Worm (Caenorhabditis elegans): ENCODE results near the gene T03G6.7.

T03G6.7 gene

DNA sequence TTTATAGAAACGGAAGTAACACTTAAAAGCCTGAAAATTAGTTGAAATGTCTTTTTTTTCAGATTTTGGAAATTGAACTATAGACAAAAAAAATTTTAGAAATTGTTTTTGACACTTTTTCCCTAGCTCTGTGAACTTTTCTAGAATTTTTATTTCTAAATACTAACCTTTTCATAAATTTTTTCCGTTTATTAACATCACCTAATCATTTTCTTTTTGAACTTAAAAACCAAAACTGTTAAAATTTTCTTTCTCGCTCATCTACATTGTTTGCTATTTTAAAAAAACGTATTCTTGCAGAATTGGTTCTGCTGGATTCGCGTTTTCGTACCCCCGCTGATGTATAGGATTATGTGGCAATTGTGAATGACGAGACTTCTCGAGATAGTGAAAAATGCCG is at the start of gene T03G6.7, which contains the start of gene nhr-40:
Gene T03G6.7 (plus strand): TSS at position 337 of the 400 bp plus-strand sequence.
Gene nhr-40 (plus strand): TSS at position 301 of the 400 bp plus-strand sequence.
- no peak for TF ChIP-seq npax-4 (tag; optimal IDR thresholded peaks at IDR 0.05)

- TF ChIP-seq madf-2 (tag; optimal IDR thresholded peaks at IDR 0.05) (no peak), gmeb-2 (tag; optimal IDR thresholded peaks at IDR 0.05) (no peak), hlh-6 (tag; optimal IDR thresholded peaks at IDR 0.05) (no peak), ceh-30 (tag; optimal IDR thresholded peaks at IDR 0.05) (no peak), ceh-45 (GFP tag; IDR thresholded peaks at IDR 0.05) (no peak), unc-3 (GFP tag; conservative IDR thresholded peaks at IDR 0.05) (no peak), unc-3 (tag; optimal IDR thresholded peaks at IDR 0.05) (no peak), ets-4 (tag; optimal IDR thresholded peaks at IDR 0.05) (no peak), ceh-34 (tag; optimal IDR thresholded peaks at IDR 0.05) (no peak), sdc-2 (tag; optimal IDR thresholded peaks at IDR 0.05) (no peak), pqm-1 (tag; optimal IDR thresholded peaks at IDR 0.05) (no peak), K02D7.2 (tag; optimal IDR thresholded peaks at IDR 0.05) (no peak), ceh-48 (tag; optimal IDR thresholded peaks at IDR 0.05) (no peak), npax-4 (tag; optimal IDR thresholded peaks at IDR 0.05) (no peak), hlh-13 (GFP tag; optimal IDR thresholded peaks at IDR 0.05) (no peak)
Measured at ce11 chrX:2544645-2545044, 49.2 kb upstream of the T03G6.7 start.

DNA sequence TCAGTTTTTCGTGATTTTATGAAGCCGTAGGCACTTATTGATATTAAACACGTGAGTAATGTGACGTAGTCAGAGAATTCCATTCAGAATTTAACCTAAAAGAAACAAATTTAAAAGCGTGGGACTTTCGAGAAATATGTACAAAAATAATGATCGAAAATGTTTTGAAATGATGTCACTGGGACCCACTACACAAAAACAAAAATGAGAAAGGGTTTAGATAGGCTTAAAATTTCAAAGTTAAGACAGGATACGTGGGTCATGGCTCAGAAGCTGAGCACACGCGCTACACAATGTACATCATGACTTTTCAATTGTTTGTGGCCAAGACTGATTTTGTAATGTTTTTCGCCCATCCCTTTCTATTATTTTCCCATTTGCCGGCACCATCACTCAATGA is 45.0 kb upstream of the T03G6.7 start, which contains the start of gene smvt-1:
Gene smvt-1 (minus strand): TSS at position 101 of the 400 bp plus-strand sequence.
- TF ChIP-seq tbx-2 (tag; optimal IDR thresholded peaks at IDR 0.05): no peak
- TF ChIP-seq nhr-232 (tag; optimal IDR thresholded peaks at IDR 0.05): no peak
- no peak for TF ChIP-seq ahr-1 (tag; optimal IDR thresholded peaks at IDR 0.05)
- TF ChIP-seq zip-5 (tag; optimal IDR thresholded peaks at IDR 0.05): no peak
- no peak for TF ChIP-seq nhr-11 (tag; optimal IDR thresholded peaks at IDR 0.05)
- TF ChIP-seq unc-86 (tag; optimal IDR thresholded peaks at IDR 0.05): no peak
- TF ChIP-seq rnt-1 (tag; optimal IDR thresholded peaks at IDR 0.05): no peak
- no peak for TF ChIP-seq dmd-4 (tag; optimal IDR thresholded peaks at IDR 0.05; ENCODE audit: borderline replicate concordance)
- no peak for TF ChIP-seq pros-1 (tag; optimal IDR thresholded peaks at IDR 0.05)
- no peak for TF ChIP-seq ttx-3 (tag; optimal IDR thresholded peaks at IDR 0.05)
- no peak for TF ChIP-seq hlh-30 (tag; optimal IDR thresholded peaks at IDR 0.05; ENCODE audit: insufficient read depth)

- TF ChIP-seq odd-2 (tag; optimal IDR thresholded peaks at IDR 0.05) (peak; percentile 51), rnt-1 (tag; optimal IDR thresholded peaks at IDR 0.05) (peak; percentile 84), che-1 (tag; optimal IDR thresholded peaks at IDR 0.05) (peak; percentile 86), mec-3 (tag; optimal IDR thresholded peaks at IDR 0.05; ENCODE audit: borderline replicate concordance) (no peak), T23F11.4 (GFP tag; optimal IDR thresholded peaks at IDR 0.05) (peak; percentile 83), ceh-9 (tag; optimal IDR thresholded peaks at IDR 0.05) (peak; percentile 64), sdc-2 (tag; optimal IDR thresholded peaks at IDR 0.05) (peak; percentile 84), ceh-6 (GFP tag; optimal IDR thresholded peaks at IDR 0.05) (peak; percentile 88), ceh-34 (tag; optimal IDR thresholded peaks at IDR 0.05) (peak; percentile 73), elt-4 (tag; optimal IDR thresholded peaks at IDR 0.05) (peak; percentile 75), ceh-19 (GFP tag; optimal IDR thresholded peaks at IDR 0.05) (peak; percentile 85), madf-2 (tag; optimal IDR thresholded peaks at IDR 0.05) (peak; percentile 85), ceh-2 (tag; optimal IDR thresholded peaks at IDR 0.05) (peak; percentile 47), hlh-13 (GFP tag; optimal IDR thresholded peaks at IDR 0.05) (peak; percentile 50), npax-4 (tag; optimal IDR thresholded peaks at IDR 0.05) (peak; percentile 47), lin-11 (tag; optimal IDR thresholded peaks at IDR 0.05) (peak; percentile 83), ama-1 (optimal IDR thresholded peaks at IDR 0.05) (no peak), Y22D7AL.16 (tag; optimal IDR thresholded peaks at IDR 0.05) (peak; percentile 75), tbx-7 (tag; optimal IDR thresholded peaks at IDR 0.05) (peak; percentile 50), ttx-3 (tag; optimal IDR thresholded peaks at IDR 0.05) (peak; percentile 79), sox-2 (GFP tag; IDR thresholded peaks at IDR 0.05) (peak; percentile 68), pax-1 (tag; optimal IDR thresholded peaks at IDR 0.05) (no peak), hlh-6 (tag; optimal IDR thresholded peaks at IDR 0.05) (peak; percentile 87), C08G9.2 (tag; optimal IDR thresholded peaks at IDR 0.05) (peak; percentile 78), unc-3 (GFP tag; conservative IDR thresholded peaks at IDR 0.05) (peak; percentile 82), unc-3 (tag; optimal IDR thresholded peaks at IDR 0.05) (peak; percentile 64), F13H6.1 (tag; optimal IDR thresholded peaks at IDR 0.05) (peak; percentile 54), ceh-24 (tag; optimal IDR thresholded peaks at IDR 0.05) (peak; percentile 56), nhr-232 (tag; optimal IDR thresholded peaks at IDR 0.05) (peak; percentile 80), ets-4 (tag; optimal IDR thresholded peaks at IDR 0.05) (peak; percentile 25), pros-1 (tag; optimal IDR thresholded peaks at IDR 0.05) (no peak), dmd-4 (tag; optimal IDR thresholded peaks at IDR 0.05; ENCODE audit: borderline replicate concordance) (peak; percentile 85), hlh-15 (tag; optimal IDR thresholded peaks at IDR 0.05) (peak; percentile 76), pag-3 (tag; optimal IDR thresholded peaks at IDR 0.05; ENCODE audit: borderline replicate concordance) (no peak)
Measured at ce11 chrX:2549322-2549721, 44.5 kb upstream of the T03G6.7 start.

All from whole organism, late embryonic.